Fruit fly (Drosophila melanogaster) whole organism, embryonic: ENCODE data around the gene RhoGEF4.

Source experiments
- Abd-B ChIP-seq: fragments of 200-800 bp; sonication (Bioruptor generic); optimal IDR thresholded peaks from 2 replicates; lab custom pipeline; 2018; ENCODE audit warnings: missing biosample characterization, mild to moderate bottlenecking, missing genetic modification characterization, moderate library complexity
- Adf1 ChIP-seq: fragments of 200-800 bp; sonication (Bioruptor generic); IDR thresholded peaks from 2 replicates; pipeline ENCODE4 v1.3.6; 2022; ENCODE audit warnings: missing biosample characterization, missing genetic modification characterization
- Bdp1 ChIP-seq: fragments of 200-800 bp; sonication (Bioruptor generic); optimal IDR thresholded peaks from 3 replicates; lab custom pipeline; 2016; ENCODE audit warnings: missing biosample characterization, missing genetic modification characterization
- BtbVII ChIP-seq: fragments of 200-800 bp; sonication (Bioruptor generic); optimal IDR thresholded peaks from 3 replicates; lab custom pipeline; 2017; ENCODE audit warnings: missing biosample characterization, mild to moderate bottlenecking, missing genetic modification characterization
- CG10267 ChIP-seq: fragments of 200-800 bp; sonication (Bioruptor generic); optimal IDR thresholded peaks from 2 replicates; lab custom pipeline; 2018; ENCODE audit warnings: missing biosample characterization, mild to moderate bottlenecking, missing genetic modification characterization, moderate library complexity
- CG10366 ChIP-seq: fragments of 200-800 bp; sonication (Bioruptor generic); IDR thresholded peaks from 2 replicates; pipeline ENCODE4 v1.3.6; 2022; ENCODE audit warnings: missing biosample characterization, missing genetic modification characterization
- CG10462 ChIP-seq: fragments of 200-800 bp; sonication (Bioruptor generic); optimal IDR thresholded peaks from 2 replicates; lab custom pipeline; 2016; ENCODE audit warnings: missing biosample characterization, missing genetic modification characterization
- CG14667 ChIP-seq: fragments of 200-800 bp; sonication (Bioruptor generic); IDR thresholded peaks from 2 replicates; pipeline ENCODE4 v1.3.6; 2022; ENCODE audit warnings: missing biosample characterization, missing genetic modification characterization
- CG17361 ChIP-seq: fragments of 200-800 bp; sonication (Bioruptor generic); IDR thresholded peaks from 3 replicates; pipeline ENCODE4 v1.3.6; 2022; ENCODE audit warnings: missing biosample characterization, missing genetic modification characterization
- CG2129 ChIP-seq: fragments of 200-800 bp; sonication (Bioruptor generic); IDR thresholded peaks from 2 replicates; pipeline ENCODE4 v1.3.6; 2022; ENCODE audit warnings: missing biosample characterization, missing genetic modification characterization; ENCODE audit not compliant: partially characterized antibody
- CG2199 ChIP-seq: fragments of 200-800 bp; sonication (Bioruptor generic); IDR thresholded peaks from 3 replicates; pipeline ENCODE4 v1.3.6; 2022; ENCODE audit warnings: missing biosample characterization, missing genetic modification characterization
- CG31441 ChIP-seq: fragments of 200-800 bp; sonication (Bioruptor generic); IDR thresholded peaks from 2 replicates; pipeline ENCODE4 v1.3.6; 2022; ENCODE audit warnings: missing biosample characterization, missing genetic modification characterization
- CG3163 ChIP-seq: fragments of 200-800 bp; sonication (Bioruptor generic); optimal IDR thresholded peaks from 3 replicates; lab custom pipeline; 2016; ENCODE audit warnings: missing biosample characterization, missing genetic modification characterization
- CG3407 ChIP-seq: fragments of 200-800 bp; sonication (Bioruptor generic); optimal IDR thresholded peaks from 2 replicates; lab custom pipeline; 2018; ENCODE audit warnings: missing biosample characterization, mild to moderate bottlenecking, missing genetic modification characterization
- CG4404 ChIP-seq: fragments of 200-800 bp; sonication (Bioruptor generic); IDR thresholded peaks from 2 replicates; pipeline ENCODE4 v1.3.6; 2022; ENCODE audit warnings: missing biosample characterization, missing genetic modification characterization
- CG8359 ChIP-seq: fragments of 200-800 bp; sonication (Bioruptor generic); optimal IDR thresholded peaks from 2 replicates; lab custom pipeline; 2017; ENCODE audit warnings: missing biosample characterization, mild to moderate bottlenecking, missing genetic modification characterization, borderline replicate concordance
- Camta ChIP-seq: fragments of 200-800 bp; sonication (Bioruptor generic); optimal IDR thresholded peaks from 2 replicates; lab custom pipeline; 2016; ENCODE audit warnings: missing biosample characterization, missing genetic modification characterization
- D19A ChIP-seq: fragments of 200-800 bp; optimal IDR thresholded peaks from 3 replicates; lab custom pipeline; 2019; ENCODE audit warnings: missing biosample characterization, mild to moderate bottlenecking, missing genetic modification characterization, moderate library complexity
- Dref ChIP-seq: fragments of 200-800 bp; sonication (Bioruptor generic); IDR thresholded peaks from 2 replicates; pipeline ENCODE4 v1.3.6; 2022; ENCODE audit warnings: missing biosample characterization, missing genetic modification characterization
- ERR ChIP-seq: fragments of 200-800 bp; sonication (Bioruptor generic); optimal IDR thresholded peaks from 2 replicates; lab custom pipeline; 2016; ENCODE audit warnings: missing biosample characterization, missing genetic modification characterization
- Hand ChIP-seq: fragments of 200-800 bp; sonication (Bioruptor generic); optimal IDR thresholded peaks from 2 replicates; lab custom pipeline; 2017; ENCODE audit warnings: mild to moderate bottlenecking, missing biosample characterization, missing genetic modification reagents, missing genetic modification characterization
- Hr39 ChIP-seq: fragments of >200 bp; optimal IDR thresholded peaks from 2 replicates; lab custom pipeline; 2017
- Myb ChIP-seq: fragments of 200-800 bp; sonication (Bioruptor generic); optimal IDR thresholded peaks from 2 replicates; lab custom pipeline; 2016; ENCODE audit warnings: missing biosample characterization, missing genetic modification characterization
- Spps ChIP-seq: fragments of 200-800 bp; sonication (Bioruptor generic); optimal IDR thresholded peaks from 2 replicates; lab custom pipeline; 2018; ENCODE audit warnings: missing biosample characterization, mild to moderate bottlenecking, missing genetic modification characterization
- TFAM ChIP-seq: fragments of 200-800 bp; sonication (Bioruptor generic); optimal IDR thresholded peaks from 2 replicates; lab custom pipeline; 2017; ENCODE audit warnings: missing biosample characterization, missing genetic modification characterization, inconsistent platforms
- Vsx1 ChIP-seq: fragments of 200-800 bp; sonication (Bioruptor generic); optimal IDR thresholded peaks from 2 replicates; lab custom pipeline; 2017; ENCODE audit warnings: missing biosample characterization, mild to moderate bottlenecking, missing genetic modification characterization, missing genetic modification reagents
- Xrp1 ChIP-seq: fragments of 200-800 bp; sonication (Bioruptor generic); IDR thresholded peaks from 2 replicates; pipeline ENCODE4 v1.3.6; 2022; ENCODE audit warnings: missing biosample characterization, missing genetic modification characterization
- ash1 ChIP-seq: fragments of 200-800 bp; sonication (Bioruptor generic); optimal IDR thresholded peaks from 2 replicates; lab custom pipeline; 2018; ENCODE audit warnings: missing biosample characterization, mild to moderate bottlenecking, missing genetic modification characterization
- ato ChIP-seq: fragments of 200-800 bp; sonication (Bioruptor generic); IDR thresholded peaks from 2 replicates; pipeline ENCODE4 v1.3.6; 2022; ENCODE audit warnings: missing biosample characterization, missing genetic modification characterization; ENCODE audit not compliant: partially characterized antibody
- bbx ChIP-seq: fragments of 200-800 bp; sonication (Bioruptor generic); IDR thresholded peaks from 2 replicates; pipeline ENCODE4 v1.3.6; 2022; ENCODE audit warnings: missing biosample characterization, missing genetic modification characterization; ENCODE audit not compliant: partially characterized antibody
- chn ChIP-seq: fragments of 200-800 bp; sonication (Bioruptor generic); optimal IDR thresholded peaks from 2 replicates; lab custom pipeline; 2016; ENCODE audit warnings: missing biosample characterization, missing genetic modification characterization
- croc ChIP-seq: fragments of 200-800 bp; sonication (Bioruptor generic); conservative IDR thresholded peaks from 3 replicates; pipeline ENCODE4 v1.3.6; 2022; ENCODE audit warnings: missing biosample characterization, missing genetic modification characterization
- fd102C ChIP-seq: fragments of 200-800 bp; sonication (Bioruptor generic); optimal IDR thresholded peaks from 2 replicates; lab custom pipeline; 2018; ENCODE audit warnings: missing biosample characterization, mild to moderate bottlenecking, missing genetic modification characterization, moderate library complexity
- gem ChIP-seq: fragments of 200-800 bp; sonication (Bioruptor generic); optimal IDR thresholded peaks from 2 replicates; lab custom pipeline; 2019; ENCODE audit warnings: missing biosample characterization, mild to moderate bottlenecking, missing genetic modification characterization, moderate library complexity
- ken ChIP-seq: fragments of 200-800 bp; sonication (Bioruptor generic); IDR thresholded peaks from 3 replicates; pipeline ENCODE4 v1.3.6; 2022; ENCODE audit warnings: missing biosample characterization, missing genetic modification characterization
- klu ChIP-seq: fragments of 200-800 bp; sonication (Bioruptor generic); IDR thresholded peaks from 2 replicates; pipeline ENCODE4 v1.3.6; 2022; ENCODE audit warnings: missing biosample characterization, missing genetic modification characterization
- lab ChIP-seq: fragments of 200-800 bp; sonication (Bioruptor generic); optimal IDR thresholded peaks from 3 replicates; lab custom pipeline; 2017; ENCODE audit warnings: missing biosample characterization, missing genetic modification characterization, mild to moderate bottlenecking, moderate library complexity, missing genetic modification reagents
- mld ChIP-seq: fragments of 200-800 bp; sonication (Bioruptor generic); IDR thresholded peaks from 3 replicates; pipeline ENCODE4 v1.3.6; 2022; ENCODE audit warnings: missing biosample characterization, missing genetic modification characterization; ENCODE audit not compliant: partially characterized antibody
- org-1 ChIP-seq: fragments of 200-800 bp; sonication (Bioruptor generic); optimal IDR thresholded peaks from 2 replicates; lab custom pipeline; 2017; ENCODE audit warnings: missing biosample characterization, missing genetic modification characterization
- pfk ChIP-seq: fragments of 200-800 bp; sonication (Bioruptor generic); optimal IDR thresholded peaks from 2 replicates; lab custom pipeline; 2018; ENCODE audit warnings: missing biosample characterization, mild to moderate bottlenecking, missing genetic modification characterization, moderate library complexity
- pho ChIP-seq: fragments of 200-800 bp; sonication (Bioruptor generic); optimal IDR thresholded peaks from 2 replicates; lab custom pipeline; 2016; ENCODE audit warnings: missing biosample characterization, missing genetic modification characterization
- pros ChIP-seq: fragments of 200-800 bp; sonication (Bioruptor generic); optimal IDR thresholded peaks from 3 replicates; lab custom pipeline; 2019; ENCODE audit warnings: missing biosample characterization, mild to moderate bottlenecking, missing genetic modification characterization, moderate library complexity
- pum ChIP-seq: fragments of 200-800 bp; sonication (Bioruptor generic); optimal IDR thresholded peaks from 2 replicates; lab custom pipeline; 2016; ENCODE audit warnings: missing biosample characterization, missing genetic modification characterization
- sc ChIP-seq, 3 experiments: fragments of >200 bp in 2 of 3; fragments of 200-800 bp in 1 of 3; sonication (Bioruptor generic) in 1 of 3; optimal IDR thresholded peaks; 2 replicates in 2 of 3; 3 replicates in 1 of 3; lab custom pipeline; 2017; ENCODE audit warnings: mild to moderate bottlenecking in 1 of 3, missing biosample characterization in 1 of 3, missing genetic modification characterization in 1 of 3, missing genetic modification reagents in 1 of 3
- sd ChIP-seq: fragments of 200-800 bp; sonication (Bioruptor generic); optimal IDR thresholded peaks from 3 replicates; lab custom pipeline; 2018; ENCODE audit warnings: missing biosample characterization, mild to moderate bottlenecking, missing genetic modification characterization, moderate library complexity
- ttk ChIP-seq: fragments of 200-800 bp; sonication (Bioruptor generic); IDR thresholded peaks from 2 replicates; pipeline ENCODE4 v2.1.2; 2022; ENCODE audit warnings: missing biosample characterization, missing genetic modification characterization
- unc-4 ChIP-seq: fragments of 200-800 bp; sonication (Bioruptor generic); IDR thresholded peaks from 2 replicates; pipeline ENCODE4 v1.3.6; 2022; ENCODE audit warnings: missing biosample characterization, missing genetic modification characterization; ENCODE audit not compliant: partially characterized antibody
- usp ChIP-seq: fragments of >200 bp; optimal IDR thresholded peaks from 2 replicates; lab custom pipeline; 2017; ENCODE audit warnings: missing biosample characterization, missing genetic modification characterization

Gene RhoGEF4

DNA sequence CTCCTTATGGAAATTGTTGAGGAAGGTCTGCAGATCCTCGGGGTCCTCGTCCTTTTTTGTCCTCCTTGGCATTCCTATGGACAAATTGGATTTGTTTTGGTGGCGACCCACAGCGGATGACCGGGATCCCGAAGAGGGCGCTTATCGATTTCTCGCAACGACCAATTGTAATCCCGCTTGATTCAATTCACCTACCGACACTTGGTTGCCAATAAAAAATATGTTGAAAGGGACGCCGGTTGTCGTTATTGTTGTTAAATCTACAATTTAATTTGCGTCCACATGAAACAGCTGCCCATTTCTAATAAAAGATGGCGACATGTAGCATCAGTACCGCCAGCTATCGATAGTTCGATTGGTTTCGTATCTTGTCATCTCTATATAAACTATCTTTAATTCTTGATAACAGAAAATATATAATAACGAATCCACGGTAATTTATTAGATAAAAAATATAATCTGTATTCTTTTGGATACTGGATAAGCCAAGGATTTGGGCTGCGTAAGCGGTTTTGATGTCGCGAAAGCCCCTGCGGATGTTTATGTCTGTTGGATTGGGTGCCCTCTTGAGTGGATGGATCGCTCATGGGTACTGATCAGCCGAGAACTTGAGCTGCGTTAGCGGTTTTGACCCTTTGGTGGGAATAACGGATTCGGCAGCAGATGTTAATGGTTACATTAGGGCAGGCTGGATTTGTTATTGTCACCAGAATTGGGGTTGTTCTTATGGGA lies 33.3 kb upstream of the RhoGEF4 start, which contains the start of gene CTCF (continued):
- TF ChIP-seq bbx (GFP tag; lab: Robert Waterston, UW) (peak; percentile 91), ttk (GFP tag; lab: Robert Waterston, UW) (no peak), D19A (tag; lab: Kevin White, UChicago) (peak; percentile 41), CG2199 (no peak), chn (GFP tag; lab: Kevin White, UChicago) (peak; percentile 18), CG31441 (GFP tag; lab: Robert Waterston, UW) (peak; percentile 40; the same call in 1 of the 2 replicates), mld (GFP tag; lab: Robert Waterston, UW) (peak; percentile 70; the same call in 2 of the 3 replicates), Hr39 (no peak), CG2129 (GFP tag; lab: Robert Waterston, UW) (peak; percentile 63), pum (peak; percentile 14), CG10267 (peak; percentile 62), pfk (GFP tag; lab: Kevin White, UChicago) (peak; percentile 16), CG14667 (no peak), CG4404 (no peak), CG8359 (no peak), Dref (peak; percentile 76), Myb (GFP tag; lab: Kevin White, UChicago) (peak; percentile 60), Camta (GFP tag; lab: Kevin White, UChicago) (peak; percentile 19), CG3163 (GFP tag; lab: Kevin White, UChicago) (no peak), BtbVII (GFP tag; lab: Kevin White, UChicago) (peak; percentile 32), Hand (GFP tag; lab: Kevin White, UChicago) (no peak), Bdp1 (GFP tag; lab: Kevin White, UChicago) (no peak), CG3407 (GFP tag; lab: Kevin White, UChicago) (no peak), ato (GFP tag; lab: Robert Waterston, UW) (no peak), CG10462 (GFP tag; lab: Kevin White, UChicago) (no peak), ken (GFP tag; lab: Robert Waterston, UW) (no peak), croc (peak; percentile 55; the same call in 2 of the 3 replicates), CG10366 (GFP tag; lab: Robert Waterston, UW) (peak; percentile 42; the same call in 1 of the 2 replicates), org-1 (no peak), usp (GFP tag; lab: Kevin White, UChicago) (no peak), ERR (GFP tag; lab: Kevin White, UChicago) (no peak), klu (GFP tag; lab: Robert Waterston, UW) (no peak), pros (GFP tag; lab: Kevin White, UChicago) (peak; percentile 12), sc (optimal IDR thresholded peaks at IDR 0.05; lab: Kevin White, UChicago) (no peak), sc (GFP tag; optimal IDR thresholded peaks at IDR 0.05; lab: Kevin White, UChicago) (no peak), TFAM (GFP tag; lab: Kevin White, UChicago) (no peak), Xrp1 (GFP tag; lab: Robert Waterston, UW) (peak; percentile 33), gem (tag; lab: Kevin White, UChicago) (no peak), CG17361 (peak; percentile 74), pho (no peak), Adf1 (GFP tag; lab: Robert Waterston, UW) (no peak), Vsx1 (no peak), Abd-B (GFP tag; lab: Kevin White, UChicago) (peak; percentile 14), unc-4 (GFP tag; lab: Robert Waterston, UW) (peak; percentile 88), ash1 (GFP tag; lab: Kevin White, UChicago) (no peak), lab (GFP tag; lab: Kevin White, UChicago) (peak; percentile 9), sd (peak; percentile 64), fd102C (GFP tag; lab: Kevin White, UChicago) (no peak), Spps (no peak)
